Worm (Caenorhabditis elegans): ENCODE measurements around the gene Y51A2D.13.

Gene Y51A2D.13

DNA sequence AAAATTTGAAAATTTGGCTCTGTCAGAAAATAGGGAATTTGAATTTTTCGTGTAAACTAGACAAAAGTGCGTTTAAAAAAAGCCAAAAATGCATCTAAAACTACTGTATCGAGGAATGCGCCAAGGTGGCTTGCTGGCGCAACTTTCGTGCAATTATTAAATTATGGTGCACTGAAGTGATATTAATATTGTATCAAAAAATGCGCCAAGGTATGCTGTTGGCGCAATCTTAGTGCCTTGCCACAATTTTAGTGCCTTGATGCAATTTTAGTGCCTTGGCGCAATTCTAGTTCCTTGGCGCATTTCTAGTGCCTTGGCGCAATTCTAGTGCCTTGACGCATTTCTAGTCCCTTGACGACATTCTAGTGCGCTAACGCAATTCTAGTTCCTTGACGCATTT lies 4.5 kb downstream of the Y51A2D.13 start:
- no peak for TF ChIP-seq nhr-237 (tag; optimal IDR thresholded peaks at IDR 0.05)
- TF ChIP-seq elt-2 (tag; optimal IDR thresholded peaks at IDR 0.05) = peak; percentile 2

DNA sequence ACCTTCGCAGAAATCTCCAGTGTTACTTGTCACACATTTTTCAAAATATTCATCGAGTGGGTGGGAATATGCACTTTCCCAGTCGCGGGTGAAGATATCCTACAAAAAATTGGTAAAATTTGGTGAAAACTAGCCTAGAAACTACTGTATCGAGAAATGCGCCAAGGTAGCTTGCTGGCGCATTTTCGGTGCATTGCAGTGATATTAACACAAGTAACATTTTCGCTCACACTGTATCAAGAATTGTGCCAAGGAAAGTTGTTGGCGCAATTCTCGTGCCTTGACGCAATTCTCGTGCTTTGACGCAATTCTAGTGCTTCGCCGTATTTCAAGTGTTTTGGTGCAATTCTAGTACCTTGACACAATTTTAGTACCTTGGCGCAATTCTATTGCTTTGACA lies 6.4 kb downstream of the Y51A2D.13 start:
- TF ChIP-seq nhr-43 (tag; optimal IDR thresholded peaks at IDR 0.05; ENCODE audit: poor library complexity, severe bottlenecking) (peak; percentile 8), nhr-25 (tag; optimal IDR thresholded peaks at IDR 0.05) (peak; percentile 17), mml-1 (tag; optimal IDR thresholded peaks at IDR 0.05) (no peak), nfya-1 (tag; optimal IDR thresholded peaks at IDR 0.05; ENCODE audit: insufficient read depth) (no peak), lsy-12 (tag; optimal IDR thresholded peaks at IDR 0.05) (peak; percentile 61), fkh-10 (GFP tag; optimal IDR thresholded peaks at IDR 0.05) (no peak)

DNA sequence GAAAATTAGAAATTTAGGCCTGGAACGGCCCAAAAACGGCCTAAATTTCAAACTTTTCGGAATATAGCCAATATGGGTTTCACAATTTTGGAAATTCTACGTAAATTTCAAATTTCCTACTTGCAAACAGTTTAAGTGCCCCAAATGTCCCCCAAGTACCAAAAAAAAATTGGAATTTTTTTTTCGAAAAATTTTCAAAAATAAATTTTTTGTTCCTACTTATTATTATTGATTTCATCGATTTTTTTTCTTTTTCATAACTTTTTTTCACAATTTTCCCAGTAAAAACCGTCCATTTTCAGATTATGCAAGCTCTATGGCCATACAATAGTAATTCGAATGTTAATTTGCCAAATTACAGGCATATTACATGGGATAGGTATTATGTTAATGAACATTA lies 8.1 kb downstream of the Y51A2D.13 start, which contains the start of gene Y51A2D.21:
Gene Y51A2D.21 (plus strand): TSS at position 301 of the 400 bp plus-strand sequence.
- no peak for TF ChIP-seq zag-1 (tag; optimal IDR thresholded peaks at IDR 0.05)
- TF ChIP-seq fkh-2 (tag; optimal IDR thresholded peaks at IDR 0.05) = no peak
- TF ChIP-seq lin-15B (tag; optimal IDR thresholded peaks at IDR 0.05) = no peak
- TF ChIP-seq aly-2 (tag; optimal IDR thresholded peaks at IDR 0.05) = no peak
- TF ChIP-seq unc-39 (tag; optimal IDR thresholded peaks at IDR 0.05) = no peak
- no peak for TF ChIP-seq ama-1 (optimal IDR thresholded peaks at IDR 0.05)
- TF ChIP-seq sea-2 (GFP tag; optimal IDR thresholded peaks at IDR 0.05) = no peak
- TF ChIP-seq ZK546.5 (tag; optimal IDR thresholded peaks at IDR 0.05) = no peak

DNA sequence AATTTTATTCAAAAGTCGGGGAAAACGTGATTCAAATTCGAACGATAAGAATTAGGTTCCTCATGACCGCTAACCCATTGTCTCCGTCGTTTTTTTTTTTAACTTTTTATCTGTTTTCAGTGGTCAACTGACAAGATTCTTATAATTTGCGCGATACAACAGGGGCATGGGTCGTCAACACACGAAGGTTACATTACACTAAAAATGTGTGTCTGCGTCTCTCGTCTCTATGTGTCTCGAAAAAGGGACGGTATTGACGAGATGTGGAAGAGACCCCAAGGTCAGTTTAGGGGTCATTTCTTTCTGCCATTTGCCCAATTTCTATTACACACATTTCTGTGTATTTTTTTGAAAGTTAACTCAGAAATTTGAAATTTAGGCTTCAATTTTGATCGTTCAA lies 10.1 kb downstream of the Y51A2D.13 start:
- TF ChIP-seq nhr-23 (tag; optimal IDR thresholded peaks at IDR 0.05) = peak; percentile 28
- TF ChIP-seq ceh-28 (tag; optimal IDR thresholded peaks at IDR 0.05) = no peak
- TF ChIP-seq hmg-11 (tag; optimal IDR thresholded peaks at IDR 0.05) = peak; percentile 36
- TF ChIP-seq nhr-25 (tag; optimal IDR thresholded peaks at IDR 0.05) = peak; percentile 96

DNA sequence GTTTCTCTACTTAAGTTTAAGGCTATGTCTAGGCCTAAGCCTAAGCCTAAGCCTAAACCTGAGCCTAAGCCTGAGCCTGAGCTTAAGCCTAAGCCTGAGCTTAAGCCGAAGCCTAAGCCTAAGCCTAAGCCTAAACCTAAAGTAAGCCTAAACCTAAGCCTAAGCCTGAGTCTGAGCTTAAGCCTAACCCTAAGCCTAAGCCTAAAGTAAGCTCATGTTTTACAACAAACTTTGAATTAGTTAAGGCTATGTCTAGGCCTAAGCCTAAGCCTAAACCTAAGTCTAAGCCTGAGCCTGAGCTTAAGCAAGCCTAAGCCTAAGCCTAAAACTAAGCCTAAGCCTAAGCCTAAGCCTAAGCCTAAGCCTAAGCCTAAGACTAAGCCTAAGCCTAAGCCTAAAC lies 14.0 kb downstream of the Y51A2D.13 start:
- no peak for TF ChIP-seq nhr-237 (tag; optimal IDR thresholded peaks at IDR 0.05)
- no peak for TF ChIP-seq aly-2 (tag; optimal IDR thresholded peaks at IDR 0.05)
- no peak for TF ChIP-seq unc-62 (GFP tag; optimal IDR thresholded peaks at IDR 0.05)
- no peak for TF ChIP-seq nhr-43 (tag; optimal IDR thresholded peaks at IDR 0.05; ENCODE audit: poor library complexity, severe bottlenecking)
- TF ChIP-seq ceh-9 (tag; optimal IDR thresholded peaks at IDR 0.05) = no peak
- no peak for TF ChIP-seq ztf-4 (tag; optimal IDR thresholded peaks at IDR 0.05)
- no peak for TF ChIP-seq zag-1 (tag; optimal IDR thresholded peaks at IDR 0.05)
- TF ChIP-seq nhr-23 (tag; optimal IDR thresholded peaks at IDR 0.05) = no peak
- TF ChIP-seq daf-12 (tag; optimal IDR thresholded peaks at IDR 0.05) = no peak
- no peak for TF ChIP-seq ZK546.5 (tag; optimal IDR thresholded peaks at IDR 0.05)
- no peak for TF ChIP-seq pqm-1 (tag; optimal IDR thresholded peaks at IDR 0.05)
- TF ChIP-seq nfya-1 (tag; optimal IDR thresholded peaks at IDR 0.05; ENCODE audit: insufficient read depth) = no peak
- TF ChIP-seq lin-15B (tag; optimal IDR thresholded peaks at IDR 0.05) = no peak
- TF ChIP-seq tbx-2 (tag; optimal IDR thresholded peaks at IDR 0.05) = no peak
- TF ChIP-seq sea-2 (GFP tag; optimal IDR thresholded peaks at IDR 0.05) = no peak
- TF ChIP-seq ztf-11 (tag; optimal IDR thresholded peaks at IDR 0.05) = no peak

DNA sequence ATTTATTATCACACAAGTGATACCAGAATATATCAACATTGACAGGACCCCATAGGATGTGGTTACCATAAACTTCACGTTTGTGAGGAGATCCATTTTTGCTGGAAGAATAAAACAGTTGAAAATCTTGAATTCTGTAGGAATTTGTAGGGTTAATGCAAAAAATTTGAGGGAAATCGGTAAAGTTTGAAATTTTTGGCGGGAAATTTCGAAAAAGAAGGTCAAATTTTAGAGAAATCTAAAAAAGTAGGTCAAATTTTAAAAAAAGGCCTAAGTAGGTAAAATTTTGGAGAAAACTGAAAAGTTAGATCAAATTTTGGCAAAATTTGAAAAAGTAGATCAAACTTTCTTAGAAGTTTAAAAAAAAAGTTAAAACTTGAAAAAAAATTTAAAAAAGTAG lies 14.8 kb downstream of the Y51A2D.13 start, which contains the start of gene srg-34:
Gene srg-34 (minus strand): TSS at position 101 of the 400 bp plus-strand sequence.
- no peak for TF ChIP-seq nhr-237 (tag; optimal IDR thresholded peaks at IDR 0.05)
- TF ChIP-seq jun-1 (tag; optimal IDR thresholded peaks at IDR 0.05) = no peak
- no peak for TF ChIP-seq hmg-11 (tag; optimal IDR thresholded peaks at IDR 0.05)
- no peak for TF ChIP-seq tbx-2 (tag; optimal IDR thresholded peaks at IDR 0.05)
- TF ChIP-seq unc-39 (tag; optimal IDR thresholded peaks at IDR 0.05) = no peak
- no peak for TF ChIP-seq zag-1 (tag; optimal IDR thresholded peaks at IDR 0.05)
- TF ChIP-seq ceh-16 (tag; optimal IDR thresholded peaks at IDR 0.05) = no peak
- no peak for TF ChIP-seq ztf-11 (tag; optimal IDR thresholded peaks at IDR 0.05)
- TF ChIP-seq ztf-4 (tag; optimal IDR thresholded peaks at IDR 0.05) = no peak
- TF ChIP-seq elt-2 (tag; optimal IDR thresholded peaks at IDR 0.05) = no peak
- TF ChIP-seq lsy-12 (tag; optimal IDR thresholded peaks at IDR 0.05) = no peak
- no peak for TF ChIP-seq fkh-2 (tag; optimal IDR thresholded peaks at IDR 0.05)
- no peak for TF ChIP-seq snpc-4 (tag; optimal IDR thresholded peaks at IDR 0.05)
- no peak for TF ChIP-seq daf-12 (tag; optimal IDR thresholded peaks at IDR 0.05)
- TF ChIP-seq ama-1 (optimal IDR thresholded peaks at IDR 0.05) = no peak
- no peak for TF ChIP-seq lin-39 (tag; optimal IDR thresholded peaks at IDR 0.05)
- no peak for TF ChIP-seq nhr-67 (tag; optimal IDR thresholded peaks at IDR 0.05)
